Worm (Caenorhabditis elegans) whole organism, young adult: ENCODE measurements around the gene rabr-4.

Experiments
- B0261.1 ChIP-seq: sonication (generic microtip); optimal IDR thresholded peaks from 2 replicates; lab custom pipeline; 2016; ENCODE audit warnings: mild to moderate bottlenecking, missing genetic modification characterization, moderate library complexity, missing compliant biosample characterization
- C06A6.2 ChIP-seq: fragments of 200-800 bp; sonication (Bioruptor generic); conservative IDR thresholded peaks from 2 replicates; pipeline ENCODE4 v1.3.6; 2022; ENCODE audit warnings: missing genetic modification characterization, missing compliant biosample characterization
- F37B4.10 ChIP-seq: fragments of 200-800 bp; sonication (Bioruptor generic); IDR thresholded peaks from 2 replicates; pipeline ENCODE4 v1.3.6; 2022; ENCODE audit warnings: missing genetic modification characterization, missing compliant biosample characterization
- F52B5.7 ChIP-seq: sonication (generic microtip); optimal IDR thresholded peaks from 2 replicates; lab custom pipeline; 2016; ENCODE audit warnings: mild to moderate bottlenecking, missing genetic modification characterization, missing compliant biosample characterization
- F57C9.4 ChIP-seq: sonication (generic microtip); optimal IDR thresholded peaks from 2 replicates; lab custom pipeline; 2017; ENCODE audit warnings: mild to moderate bottlenecking, missing genetic modification characterization, missing compliant biosample characterization
- K12H6.12 ChIP-seq: fragments of 200-800 bp; sonication (Bioruptor generic); optimal IDR thresholded peaks from 2 replicates; lab custom pipeline; 2018; ENCODE audit warnings: mild to moderate bottlenecking, missing genetic modification characterization, missing compliant biosample characterization
- T07F8.4 ChIP-seq: sonication (generic microtip); optimal IDR thresholded peaks from 2 replicates; lab custom pipeline; 2016; ENCODE audit warnings: mild to moderate bottlenecking, missing genetic modification characterization, moderate library complexity, missing compliant biosample characterization
- ama-1 ChIP-seq, 3 experiments: fragments of 150-350 bp in 1 of 3; sonication (generic microtip) in 2 of 3; optimal IDR thresholded peaks; 2 replicates each; lab custom pipeline; 2014 to 2018; ENCODE audit warnings: missing biosample characterization in 2 of 3, missing genetic modification characterization in 2 of 3, missing genetic modification reagents in 2 of 3
- attf-6 ChIP-seq: fragments of 200-800 bp; sonication (Bioruptor generic); IDR thresholded peaks from 2 replicates; pipeline ENCODE4 v1.3.6; 2022; ENCODE audit warnings: missing genetic modification reagents, missing genetic modification characterization, missing compliant biosample characterization
- bed-1 ChIP-seq: fragments of 200-800 bp; sonication (Bioruptor generic); IDR thresholded peaks from 2 replicates; pipeline ENCODE4 v1.3.6; 2022; ENCODE audit warnings: missing genetic modification reagents, missing genetic modification characterization, missing compliant biosample characterization
- cebp-2 ChIP-seq: fragments of 200-800 bp; sonication (Bioruptor generic); IDR thresholded peaks from 2 replicates; pipeline ENCODE4 v1.3.6; 2022; ENCODE audit warnings: missing genetic modification characterization, missing compliant biosample characterization
- ceh-40 ChIP-seq: fragments of 200-800 bp; sonication (Bioruptor generic); IDR thresholded peaks from 2 replicates; pipeline ENCODE4 v1.3.6; 2022; ENCODE audit warnings: missing genetic modification characterization, missing compliant biosample characterization
- ceh-79 ChIP-seq: sonication (generic microtip); optimal IDR thresholded peaks from 2 replicates; lab custom pipeline; 2017; ENCODE audit warnings: mild to moderate bottlenecking, missing genetic modification characterization, missing compliant biosample characterization
- ceh-91 ChIP-seq: fragments of 200-800 bp; sonication (Bioruptor generic); IDR thresholded peaks from 2 replicates; pipeline ENCODE4 v1.3.6; 2022; ENCODE audit warnings: missing genetic modification reagents, missing genetic modification characterization, missing compliant biosample characterization
- dpff-1 ChIP-seq: sonication (generic microtip); optimal IDR thresholded peaks from 2 replicates; lab custom pipeline; 2017; ENCODE audit warnings: mild to moderate bottlenecking, missing genetic modification characterization, missing compliant biosample characterization
- dpl-1 ChIP-seq: fragments of 150-350 bp; optimal IDR thresholded peaks from 2 replicates; lab custom pipeline; 2014; ENCODE audit warnings: missing biosample characterization, missing genetic modification reagents, missing genetic modification characterization
- fkh-3 ChIP-seq: sonication (generic microtip); optimal IDR thresholded peaks from 2 replicates; lab custom pipeline; 2016; ENCODE audit warnings: mild to moderate bottlenecking, missing genetic modification characterization, missing compliant biosample characterization
- him-1 ChIP-seq: sonication (generic microtip); optimal IDR thresholded peaks from 2 replicates; lab custom pipeline; 2016; ENCODE audit warnings: missing genotype, missing genetic modification reagents, missing genetic modification characterization, missing compliant biosample characterization
- hlh-26 ChIP-seq: fragments of 200-800 bp; sonication (Bioruptor generic); conservative IDR thresholded peaks from 2 replicates; pipeline ENCODE4 v1.3.6; 2022; ENCODE audit warnings: missing genetic modification reagents, missing genetic modification characterization, missing compliant biosample characterization
- lin-26 ChIP-seq: fragments of 200-800 bp; sonication (Bioruptor generic); IDR thresholded peaks from 2 replicates; pipeline ENCODE4 v1.3.6; 2022; ENCODE audit warnings: missing genetic modification reagents, missing genetic modification characterization, missing compliant biosample characterization
- lin-54 ChIP-seq: fragments of 200-800 bp; sonication (Bioruptor generic); optimal IDR thresholded peaks from 2 replicates; lab custom pipeline; 2018; ENCODE audit warnings: mild to moderate bottlenecking, missing genetic modification characterization, missing compliant biosample characterization
- lir-1 ChIP-seq: fragments of 200-800 bp; sonication (Bioruptor generic); conservative IDR thresholded peaks from 2 replicates; pipeline ENCODE4 v1.3.6; 2022; ENCODE audit warnings: missing genetic modification reagents, missing genetic modification characterization, missing compliant biosample characterization
- madf-10 ChIP-seq: sonication (generic microtip); optimal IDR thresholded peaks from 2 replicates; lab custom pipeline; 2016; ENCODE audit warnings: mild to moderate bottlenecking, missing genetic modification characterization, missing compliant biosample characterization
- madf-8 ChIP-seq: fragments of 200-800 bp; sonication (Bioruptor generic); conservative IDR thresholded peaks from 2 replicates; pipeline ENCODE4 v1.3.6; 2022; ENCODE audit warnings: missing genetic modification reagents, missing genetic modification characterization, missing compliant biosample characterization
- mes-4 ChIP-seq: sonication (generic microtip); optimal IDR thresholded peaks from 2 replicates; lab custom pipeline; 2016; ENCODE audit warnings: missing genotype, missing genetic modification characterization, missing compliant biosample characterization
- nfyb-1 ChIP-seq: fragments of 200-800 bp; sonication (Bioruptor generic); IDR thresholded peaks from 2 replicates; pipeline ENCODE4 v1.3.6; 2022; ENCODE audit warnings: missing genetic modification reagents, missing genetic modification characterization, missing compliant biosample characterization
- rpc-1 ChIP-seq, 2 experiments: fragments of 150-350 bp in 1 of 2; sonication (generic microtip) in 1 of 2; optimal IDR thresholded peaks; 2 replicates each; lab custom pipeline; 2014 to 2018; ENCODE audit warnings: missing biosample characterization in 1 of 2, missing genetic modification characterization in 1 of 2, missing genetic modification reagents in 1 of 2, missing genotype in 1 of 2
- snpc-1.1 ChIP-seq: sonication (generic microtip); optimal IDR thresholded peaks from 2 replicates; lab custom pipeline; 2017; ENCODE audit warnings: missing genetic modification characterization, mild to moderate bottlenecking, missing compliant biosample characterization, antibody characterized with exemption, moderate library complexity, missing genotype, missing genetic modification reagents; ENCODE audit not compliant: insufficient read depth
- snpc-4 ChIP-seq, 5 experiments: fragments of 150-350 bp in 1 of 5; sonication (generic microtip) in 4 of 5; optimal IDR thresholded peaks; 2 replicates each; lab custom pipeline; 2014 to 2018; ENCODE audit warnings: missing genetic modification characterization in 5 of 5, missing biosample characterization in 3 of 5, antibody characterized with exemption in 2 of 5, mild to moderate bottlenecking in 2 of 5, missing compliant biosample characterization in 2 of 5, missing genotype in 2 of 5, moderate library complexity in 2 of 5, missing genetic modification reagents in 1 of 5
- somi-1 ChIP-seq: fragments of 200-800 bp; sonication (Bioruptor generic); optimal IDR thresholded peaks from 2 replicates; lab custom pipeline; 2018; ENCODE audit warnings: mild to moderate bottlenecking, missing genetic modification characterization, missing compliant biosample characterization
- tbp1 ChIP-seq: fragments of 200-800 bp; sonication (Bioruptor generic); optimal IDR thresholded peaks from 2 replicates; lab custom pipeline; 2018; ENCODE audit warnings: mild to moderate bottlenecking, missing genetic modification characterization, missing compliant biosample characterization
- ztf-26 ChIP-seq: sonication (generic microtip); optimal IDR thresholded peaks from 2 replicates; lab custom pipeline; 2017; ENCODE audit warnings: missing genetic modification characterization, missing compliant biosample characterization

rabr-4 gene

DNA sequence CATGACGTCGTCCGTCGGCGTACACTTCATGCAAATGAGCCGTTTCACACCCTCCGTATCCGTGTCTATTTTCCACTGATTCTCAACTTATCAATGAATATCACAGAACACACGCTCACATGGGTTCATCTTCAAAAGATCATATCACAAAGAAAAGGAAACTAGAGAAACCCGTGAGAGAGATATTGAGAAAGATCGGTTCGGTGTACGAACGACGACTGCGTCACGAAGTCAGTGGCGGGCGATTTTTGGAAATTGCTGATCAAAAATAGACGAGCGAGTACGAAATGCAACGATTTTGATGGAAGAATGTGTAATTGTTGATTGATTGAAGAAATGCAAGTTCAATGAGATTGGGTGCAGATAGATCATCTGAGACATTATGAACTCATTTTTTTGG is 18.6 kb downstream of the rabr-4 start:
- TF ChIP-seq ceh-91 (GFP tag; lab: Robert Waterston, UW), result no peak
- TF ChIP-seq somi-1 (GFP tag; lab: Kevin White, UChicago), result peak; percentile 30
- TF ChIP-seq ztf-26 (tag; lab: Kevin White, UChicago), result peak; percentile 65
- TF ChIP-seq C06A6.2, result peak; percentile 58; the same call in 1 of the 2 replicates
- TF ChIP-seq him-1 (tag; lab: Kevin White, UChicago), result no peak
- no peak for TF ChIP-seq fkh-3 (tag; lab: Kevin White, UChicago)
- TF ChIP-seq, all 124 proteins: peak for 3

- TF ChIP-seq mes-4, result no peak
- TF ChIP-seq ama-1 (optimal IDR thresholded peaks at IDR 0.05; lab: Kevin White, UChicago), result no peak
- no peak for TF ChIP-seq ama-1 (GFP tag; optimal IDR thresholded peaks at IDR 0.05; lab: Kevin White, UChicago)
- TF ChIP-seq snpc-1.1 (tag; lab: Kevin White, UChicago), result no peak
- TF ChIP-seq lin-54, result no peak
- TF ChIP-seq lin-26, result no peak
- TF ChIP-seq lir-1 (GFP tag; lab: Robert Waterston, UW), result no peak
- no peak for TF ChIP-seq F52B5.7
- TF ChIP-seq ceh-79 (tag; lab: Kevin White, UChicago), result no peak
Observed at ce11 chrV:16214505-16214904, 19.8 kb downstream of the rabr-4 start, which contains the start of gene F11A5.9. Gene F11A5.9 (plus strand): TSS chrV:16214890.

ce11 chrV:16218522-16218921 is 23.8 kb downstream of the rabr-4 start, which contains the start of gene F11A5.15:
Gene F11A5.15 (minus strand): TSS chrV:16218622.
- no peak for TF ChIP-seq dpff-1
- TF ChIP-seq nfyb-1 (GFP tag; lab: Robert Waterston, UW), result no peak
- no peak for TF ChIP-seq hlh-26

- TF ChIP-seq F37B4.10 (GFP tag; lab: Robert Waterston, UW), result no peak
- TF ChIP-seq ceh-40 (GFP tag; lab: Robert Waterston, UW), result no peak
- TF ChIP-seq B0261.1 (tag; lab: Kevin White, UChicago), result peak; percentile 42
- TF ChIP-seq tbp1 (GFP tag; lab: Kevin White, UChicago), result peak; percentile 74
- 0 out of 2 replicates have a peak, but pooled peaks have one; percentile 27 for TF ChIP-seq attf-6
- no peak for TF ChIP-seq snpc-4 (GFP tag; optimal IDR thresholded peaks at IDR 0.05; lab: Kevin White, UChicago)
- peak in 1 of 4 experiments; percentile 21 for TF ChIP-seq snpc-4 (tag; optimal IDR thresholded peaks at IDR 0.05; lab: Kevin White, UChicago)
- peak; percentile 29 for TF ChIP-seq rpc-1 (optimal IDR thresholded peaks at IDR 0.05; lab: Kevin White, UChicago)
- TF ChIP-seq rpc-1 (tag; optimal IDR thresholded peaks at IDR 0.05; lab: Kevin White, UChicago), result peak; percentile 74
- no peak for TF ChIP-seq F57C9.4 (tag; lab: Kevin White, UChicago)
Observed at ce11 chrV:16218972-16219757, 24.4 kb downstream of the rabr-4 start, which contains the start of gene glc-1. Gene glc-1 (plus strand): TSS chrV:16219634.

- TF ChIP-seq bed-1 (GFP tag; lab: Robert Waterston, UW) (no peak), dpl-1 (GFP tag; lab: Kevin White, UChicago) (no peak), madf-8 (GFP tag; lab: Robert Waterston, UW) (no peak), T07F8.4 (tag; lab: Kevin White, UChicago) (no peak), F37B4.10 (GFP tag; lab: Robert Waterston, UW) (no peak), K12H6.12 (tag; lab: Kevin White, UChicago) (no peak), somi-1 (GFP tag; lab: Kevin White, UChicago) (no peak), snpc-1.1 (tag; lab: Kevin White, UChicago) (no peak), madf-10 (no peak), cebp-2 (no peak)
- TF ChIP-seq, all 124 proteins: peak for 0
Observed at ce11 chrV:16220020-16220419, 25.3 kb downstream of the rabr-4 start.
